Fruit fly (Drosophila melanogaster) whole organism, embryonic: Measurements from ENCODE around the gene CG32099.

Experiments
- BEAF-32 ChIP-seq: fragments of 200-800 bp; sonication (Bioruptor generic); optimal IDR thresholded peaks from 3 replicates; lab custom pipeline; 2017; ENCODE audit warnings: missing biosample characterization, missing genetic modification characterization, mild to moderate bottlenecking, moderate library complexity, missing genetic modification reagents
- CG11696 ChIP-seq: fragments of 200-800 bp; sonication (Bioruptor generic); IDR thresholded peaks from 2 replicates; pipeline ENCODE4 v1.3.6; 2022; ENCODE audit warnings: missing biosample characterization, missing genetic modification characterization
- CG12071 ChIP-seq: fragments of 200-800 bp; sonication (Bioruptor generic); optimal IDR thresholded peaks from 3 replicates; lab custom pipeline; 2018; ENCODE audit warnings: missing biosample characterization, mild to moderate bottlenecking, missing genetic modification characterization
- CG12104 ChIP-seq: fragments of 200-800 bp; sonication (Bioruptor generic); optimal IDR thresholded peaks from 3 replicates; lab custom pipeline; 2016; ENCODE audit warnings: missing biosample characterization, missing genetic modification characterization
- CG12744 ChIP-seq: fragments of 200-800 bp; sonication (Bioruptor generic); optimal IDR thresholded peaks from 2 replicates; lab custom pipeline; 2016; ENCODE audit warnings: missing biosample characterization, missing genetic modification characterization
- CG13424 ChIP-seq: fragments of 200-800 bp; sonication (Bioruptor generic); optimal IDR thresholded peaks from 2 replicates; lab custom pipeline; 2019; ENCODE audit warnings: missing biosample characterization, mild to moderate bottlenecking, missing genetic modification characterization, moderate library complexity
- CG15269 ChIP-seq: fragments of 200-800 bp; sonication (Bioruptor generic); optimal IDR thresholded peaks from 2 replicates; lab custom pipeline; 2018; ENCODE audit warnings: missing biosample characterization, mild to moderate bottlenecking, missing genetic modification characterization, moderate library complexity
- CG15479 ChIP-seq: fragments of 200-800 bp; sonication (Bioruptor generic); optimal IDR thresholded peaks from 3 replicates; lab custom pipeline; 2019; ENCODE audit warnings: missing biosample characterization, mild to moderate bottlenecking, missing genetic modification characterization, moderate library complexity
- CG16863 ChIP-seq: fragments of 200-800 bp; sonication (Bioruptor generic); optimal IDR thresholded peaks from 3 replicates; lab custom pipeline; 2016; ENCODE audit warnings: missing biosample characterization, missing genetic modification characterization
- CG17802 ChIP-seq: fragments of 200-800 bp; sonication (Bioruptor generic); optimal IDR thresholded peaks from 2 replicates; lab custom pipeline; 2018; ENCODE audit warnings: missing biosample characterization, mild to moderate bottlenecking, missing genetic modification characterization, moderate library complexity
- CG2678 ChIP-seq: fragments of 200-800 bp; sonication (Bioruptor generic); optimal IDR thresholded peaks from 3 replicates; lab custom pipeline; 2019; ENCODE audit warnings: missing biosample characterization, mild to moderate bottlenecking, missing genetic modification characterization, moderate library complexity
- CG31365 ChIP-seq: fragments of 200-800 bp; sonication (Bioruptor generic); optimal IDR thresholded peaks from 2 replicates; lab custom pipeline; 2018; ENCODE audit warnings: missing biosample characterization, mild to moderate bottlenecking, missing genetic modification characterization
- CG32767 ChIP-seq: fragments of 200-800 bp; sonication (Bioruptor generic); IDR thresholded peaks from 2 replicates; pipeline ENCODE4 v1.3.6; 2022; ENCODE audit warnings: missing biosample characterization, missing genetic modification characterization
- CG6272 ChIP-seq: fragments of 200-800 bp; sonication (Bioruptor generic); IDR thresholded peaks from 2 replicates; pipeline ENCODE4 v1.3.6; 2022; ENCODE audit warnings: missing biosample characterization, missing genetic modification characterization
- CG8089 ChIP-seq: fragments of 200-800 bp; sonication (Bioruptor generic); optimal IDR thresholded peaks from 3 replicates; lab custom pipeline; 2016; ENCODE audit warnings: missing biosample characterization, missing genetic modification characterization
- CG8281 ChIP-seq: fragments of 200-800 bp; sonication (Bioruptor generic); optimal IDR thresholded peaks from 2 replicates; lab custom pipeline; 2018; ENCODE audit warnings: missing biosample characterization, mild to moderate bottlenecking, missing genetic modification characterization, moderate library complexity
- CG8924 ChIP-seq: fragments of 200-800 bp; optimal IDR thresholded peaks from 3 replicates; lab custom pipeline; 2019; ENCODE audit warnings: missing biosample characterization, mild to moderate bottlenecking, missing genetic modification characterization, moderate library complexity
- CG9727 ChIP-seq: fragments of 200-800 bp; sonication (Bioruptor generic); optimal IDR thresholded peaks from 3 replicates; lab custom pipeline; 2017; ENCODE audit warnings: missing biosample characterization, mild to moderate bottlenecking, missing genetic modification characterization
- Dip3 ChIP-seq: fragments of 200-800 bp; sonication (Bioruptor generic); optimal IDR thresholded peaks from 3 replicates; lab custom pipeline; 2016; ENCODE audit warnings: missing biosample characterization, missing genetic modification characterization
- Drgx ChIP-seq: fragments of 200-800 bp; sonication (Bioruptor generic); IDR thresholded peaks from 2 replicates; pipeline ENCODE4 v1.3.6; 2022; ENCODE audit warnings: missing biosample characterization, missing genetic modification characterization
- H2.0 ChIP-seq: fragments of 200-800 bp; sonication (Bioruptor generic); IDR thresholded peaks from 2 replicates; pipeline ENCODE4 v1.3.6; 2022; ENCODE audit warnings: missing biosample characterization, missing genetic modification characterization
- Hmr ChIP-seq: fragments of 200-800 bp; sonication (Bioruptor generic); optimal IDR thresholded peaks from 3 replicates; lab custom pipeline; 2017; ENCODE audit warnings: mild to moderate bottlenecking, missing biosample characterization, missing genetic modification reagents, missing genetic modification characterization
- Hr3 ChIP-seq: fragments of 200-800 bp; sonication (Bioruptor generic); optimal IDR thresholded peaks from 3 replicates; lab custom pipeline; 2016; ENCODE audit warnings: missing biosample characterization, missing genetic modification characterization
- Nf-YB ChIP-seq: fragments of 200-800 bp; sonication (Bioruptor generic); optimal IDR thresholded peaks from 3 replicates; lab custom pipeline; 2019; ENCODE audit warnings: missing biosample characterization, mild to moderate bottlenecking, missing genetic modification characterization, moderate library complexity
- NfI ChIP-seq: fragments of 200-800 bp; sonication (Bioruptor generic); optimal IDR thresholded peaks from 3 replicates; lab custom pipeline; 2018; ENCODE audit warnings: missing biosample characterization, mild to moderate bottlenecking, missing genetic modification characterization, moderate library complexity
- Oli ChIP-seq: fragments of 200-800 bp; sonication (Bioruptor generic); optimal IDR thresholded peaks from 2 replicates; lab custom pipeline; 2018; ENCODE audit warnings: missing biosample characterization, mild to moderate bottlenecking, missing genetic modification characterization, moderate library complexity
- Rfx ChIP-seq: fragments of 200-800 bp; sonication (Bioruptor generic); IDR thresholded peaks from 2 replicates; pipeline ENCODE4 v1.3.6; 2022; ENCODE audit warnings: missing biosample characterization, missing genetic modification characterization
- Rx ChIP-seq: fragments of 200-800 bp; sonication (Bioruptor generic); IDR thresholded peaks from 2 replicates; pipeline ENCODE4 v1.3.6; 2022; ENCODE audit warnings: missing biosample characterization, missing genetic modification characterization
- Stat92E ChIP-seq, 3 experiments: fragments of >200 bp in 2 of 3; fragments of 200-800 bp in 1 of 3; sonication (Bioruptor generic) in 1 of 3; optimal IDR thresholded peaks; 2 replicates each; lab custom pipeline; 2017 to 2019; ENCODE audit warnings: missing biosample characterization in 3 of 3, missing genetic modification characterization in 3 of 3, mild to moderate bottlenecking in 1 of 3, moderate library complexity in 1 of 3
- Vsx1 ChIP-seq: fragments of 200-800 bp; sonication (Bioruptor generic); optimal IDR thresholded peaks from 2 replicates; lab custom pipeline; 2017; ENCODE audit warnings: missing biosample characterization, mild to moderate bottlenecking, missing genetic modification characterization, missing genetic modification reagents
- YL-1 ChIP-seq: fragments of 200-800 bp; sonication (Bioruptor generic); optimal IDR thresholded peaks from 3 replicates; lab custom pipeline; 2017; ENCODE audit warnings: missing biosample characterization, mild to moderate bottlenecking, missing genetic modification characterization
- bsh ChIP-seq, 2 experiments: fragments of 200-800 bp; sonication (Bioruptor generic); optimal IDR thresholded peaks; 2 replicates each; lab custom pipeline; 2017 to 2018; ENCODE audit warnings: mild to moderate bottlenecking in 2 of 2, missing biosample characterization in 2 of 2, missing genetic modification characterization in 2 of 2, moderate library complexity in 1 of 2
- cas ChIP-seq: fragments of 200-800 bp; sonication (Bioruptor generic); IDR thresholded peaks from 2 replicates; pipeline ENCODE4 v1.3.6; 2022; ENCODE audit warnings: missing biosample characterization, missing genetic modification characterization
- chn ChIP-seq: fragments of 200-800 bp; sonication (Bioruptor generic); optimal IDR thresholded peaks from 2 replicates; lab custom pipeline; 2016; ENCODE audit warnings: missing biosample characterization, missing genetic modification characterization
- gce ChIP-seq: fragments of 200-800 bp; sonication (Bioruptor generic); IDR thresholded peaks from 3 replicates; pipeline ENCODE4 v1.3.6; 2022; ENCODE audit warnings: missing biosample characterization, missing genetic modification characterization
- grau ChIP-seq: fragments of 200-800 bp; optimal IDR thresholded peaks from 3 replicates; lab custom pipeline; 2019; ENCODE audit warnings: missing biosample characterization, mild to moderate bottlenecking, missing genetic modification characterization, moderate library complexity
- hb ChIP-seq: fragments of 200-800 bp; sonication (Bioruptor generic); IDR thresholded peaks from 3 replicates; pipeline ENCODE4 v1.3.6; 2022; ENCODE audit warnings: missing biosample characterization, missing genetic modification characterization; ENCODE audit not compliant: partially characterized antibody
- insv ChIP-seq, 2 experiments: fragments of 200-800 bp; sonication (Bioruptor generic); optimal IDR thresholded peaks; 3 replicates each; lab custom pipeline; 2016 to 2018; ENCODE audit warnings: missing biosample characterization in 2 of 2, missing genetic modification characterization in 2 of 2
- luna ChIP-seq: fragments of 200-800 bp; sonication (Bioruptor generic); optimal IDR thresholded peaks from 2 replicates; lab custom pipeline; 2016; ENCODE audit warnings: missing biosample characterization, missing genetic modification characterization
- mirr ChIP-seq: fragments of 200-800 bp; sonication (Bioruptor generic); optimal IDR thresholded peaks from 3 replicates; lab custom pipeline; 2018; ENCODE audit warnings: missing biosample characterization, mild to moderate bottlenecking, missing genetic modification characterization
- prd ChIP-seq, 3 experiments: fragments of >200 bp in 2 of 3; fragments of 200-800 bp in 1 of 3; sonication (Bioruptor generic) in 1 of 3; optimal IDR thresholded peaks in 2 of 3; IDR thresholded peaks in 1 of 3; 2 replicates in 2 of 3; 3 replicates in 1 of 3; pipeline versions ENCODE4 v1.3.6 to Lab custom; 2017 to 2022; ENCODE audit warnings: missing biosample characterization in 1 of 3, missing genetic modification characterization in 1 of 3
- salm ChIP-seq: fragments of 200-800 bp; sonication (Bioruptor generic); optimal IDR thresholded peaks from 2 replicates; lab custom pipeline; 2018; ENCODE audit warnings: missing biosample characterization, mild to moderate bottlenecking, missing genetic modification characterization
- so ChIP-seq: fragments of 200-800 bp; sonication (Bioruptor generic); IDR thresholded peaks from 3 replicates; pipeline ENCODE4 v1.3.6; 2022; ENCODE audit warnings: missing biosample characterization, missing genetic modification characterization
- ssp ChIP-seq: fragments of 200-800 bp; sonication (Bioruptor generic); IDR thresholded peaks from 2 replicates; pipeline ENCODE4 v1.3.6; 2022; ENCODE audit warnings: missing biosample characterization, missing genetic modification characterization
- tin ChIP-seq: fragments of 200-800 bp; sonication (Bioruptor generic); optimal IDR thresholded peaks from 3 replicates; lab custom pipeline; 2016; ENCODE audit warnings: missing biosample characterization, missing genetic modification characterization
- tio ChIP-seq: fragments of 200-800 bp; sonication (Bioruptor generic); optimal IDR thresholded peaks from 2 replicates; lab custom pipeline; 2017; ENCODE audit warnings: missing biosample characterization, missing genetic modification characterization, inconsistent platforms
- tx ChIP-seq: fragments of 200-800 bp; sonication (Bioruptor generic); optimal IDR thresholded peaks from 2 replicates; lab custom pipeline; 2016; ENCODE audit warnings: missing biosample characterization, missing genetic modification characterization
- unpg ChIP-seq: fragments of 200-800 bp; sonication (Bioruptor generic); optimal IDR thresholded peaks from 3 replicates; lab custom pipeline; 2018; ENCODE audit warnings: missing biosample characterization, mild to moderate bottlenecking, missing genetic modification characterization, moderate library complexity
- zen ChIP-seq: fragments of 200-800 bp; sonication (Bioruptor generic); optimal IDR thresholded peaks from 3 replicates; lab custom pipeline; 2018; ENCODE audit warnings: missing biosample characterization, mild to moderate bottlenecking, missing genetic modification characterization, moderate library complexity
- zf30C ChIP-seq: fragments of 200-800 bp; sonication (Bioruptor generic); optimal IDR thresholded peaks from 3 replicates; lab custom pipeline; 2018; ENCODE audit warnings: missing biosample characterization, mild to moderate bottlenecking, missing genetic modification characterization

The CG32099 gene

DNA sequence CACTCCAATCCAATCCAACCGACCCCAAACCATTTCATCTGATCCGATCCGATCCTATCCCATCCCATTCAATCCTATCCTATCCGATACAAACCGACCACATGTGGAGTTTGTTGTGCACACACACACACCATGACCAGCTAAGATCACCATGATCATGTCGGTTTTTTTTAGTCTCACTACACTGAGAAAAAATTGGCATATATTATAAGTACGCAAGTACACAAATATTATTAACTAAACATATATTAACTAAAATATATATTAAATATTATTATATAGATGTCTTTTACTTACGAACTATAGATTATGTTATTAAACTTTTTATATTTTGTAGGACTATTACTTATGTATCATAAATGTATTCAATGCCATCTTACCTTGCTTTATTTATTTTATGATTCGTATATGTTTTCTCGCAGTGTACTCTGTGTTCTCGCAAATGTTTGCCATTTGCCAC is 47.1 kb upstream of the CG32099 start (continued):
- no peak for TF ChIP-seq Dip3 (GFP tag; lab: Kevin White, UChicago)
- no peak for TF ChIP-seq CG8281 (tag; lab: Kevin White, UChicago)
- no peak for TF ChIP-seq luna (GFP tag; lab: Kevin White, UChicago)
- peak in 1 of 2 experiments; percentile 29 for TF ChIP-seq insv (GFP tag; optimal IDR thresholded peaks at IDR 0.05; lab: Kevin White, UChicago)
- no peak for TF ChIP-seq prd (optimal IDR thresholded peaks at IDR 0.05; lab: Kevin White, UChicago)
- TF ChIP-seq prd (GFP tag; IDR thresholded peaks at IDR 0.05; lab: Robert Waterston, UW), result peak; percentile 42; the same call in 1 of the 3 replicates
- no peak for TF ChIP-seq BEAF-32
- no peak for TF ChIP-seq Rx (GFP tag; lab: Robert Waterston, UW)
- no peak for TF ChIP-seq Nf-YB (GFP tag; lab: Kevin White, UChicago)
- TF ChIP-seq hb (GFP tag; lab: Robert Waterston, UW), result no peak
- no peak for TF ChIP-seq CG32767 (GFP tag; lab: Robert Waterston, UW)
- peak; percentile 50 for TF ChIP-seq CG8924 (tag; lab: Kevin White, UChicago)
- peak; percentile 56 for TF ChIP-seq zen
- TF ChIP-seq mirr (GFP tag; lab: Kevin White, UChicago), result no peak
- no peak for TF ChIP-seq tin (GFP tag; lab: Kevin White, UChicago)
- no peak for TF ChIP-seq CG12071 (GFP tag; lab: Kevin White, UChicago)
- peak; percentile 38 for TF ChIP-seq CG15479 (GFP tag; lab: Kevin White, UChicago)
- TF ChIP-seq salm (tag; lab: Kevin White, UChicago), result no peak
- TF ChIP-seq Rfx, result no peak
- TF ChIP-seq tx (GFP tag; lab: Kevin White, UChicago), result no peak
- TF ChIP-seq CG8089 (GFP tag; lab: Kevin White, UChicago), result no peak
- TF ChIP-seq grau (tag; lab: Kevin White, UChicago), result peak; percentile 45
- no peak for TF ChIP-seq cas (GFP tag; lab: Robert Waterston, UW)
- no peak for TF ChIP-seq YL-1 (GFP tag; lab: Kevin White, UChicago)
- peak; percentile 4 for TF ChIP-seq tio (GFP tag; lab: Kevin White, UChicago)
- peak; percentile 46 for TF ChIP-seq CG2678 (tag; lab: Kevin White, UChicago)
- no peak for TF ChIP-seq CG16863 (GFP tag; lab: Kevin White, UChicago)
- TF ChIP-seq unpg (GFP tag; lab: Kevin White, UChicago), result no peak
- peak; percentile 31 to 53 for TF ChIP-seq bsh (GFP tag; optimal IDR thresholded peaks at IDR 0.05; lab: Kevin White, UChicago)
- TF ChIP-seq Stat92E (GFP tag; optimal IDR thresholded peaks at IDR 0.05; lab: Kevin White, UChicago), result no peak
- no peak for TF ChIP-seq so (GFP tag; lab: Robert Waterston, UW)
- TF ChIP-seq CG15269 (tag; lab: Kevin White, UChicago), result no peak
- TF ChIP-seq CG17802 (tag; lab: Kevin White, UChicago), result no peak
- no peak for TF ChIP-seq CG11696 (GFP tag; lab: Robert Waterston, UW)
- TF ChIP-seq chn (GFP tag; lab: Kevin White, UChicago), result no peak
- no peak for TF ChIP-seq H2.0
- TF ChIP-seq CG31365 (tag; lab: Kevin White, UChicago), result no peak
- peak; percentile 26 for TF ChIP-seq Oli (tag; lab: Kevin White, UChicago)
- no peak for TF ChIP-seq Vsx1 (GFP tag; lab: Kevin White, UChicago)
- no peak for TF ChIP-seq NfI (GFP tag; lab: Kevin White, UChicago)
- TF ChIP-seq gce (GFP tag; lab: Robert Waterston, UW), result no peak
- TF ChIP-seq ssp, result no peak
- 0 out of 2 replicates have a peak, but pooled peaks have one; percentile 18 for TF ChIP-seq Drgx (GFP tag; lab: Robert Waterston, UW)
- TF ChIP-seq CG12104 (GFP tag; lab: Kevin White, UChicago), result no peak
- TF ChIP-seq CG13424 (tag; lab: Kevin White, UChicago), result no peak
- TF ChIP-seq Hr3 (GFP tag; lab: Kevin White, UChicago), result no peak
- TF ChIP-seq Hmr (GFP tag; lab: Kevin White, UChicago), result no peak
- TF ChIP-seq CG9727 (GFP tag; lab: Kevin White, UChicago), result peak; percentile 61
- no peak for TF ChIP-seq CG12744 (GFP tag; lab: Kevin White, UChicago)
- TF ChIP-seq CG6272 (GFP tag; lab: Robert Waterston, UW), result no peak
- peak; percentile 54 for TF ChIP-seq zf30C
